Fruit fly (Drosophila melanogaster): Measurements from ENCODE around the gene lsn.

lsn gene

dm6 chr3R:21849988-21850460 lies 14.9 kb upstream of the lsn start (continued):
- peak; percentile 54 for TF ChIP-seq Camta (GFP tag; optimal IDR thresholded peaks at IDR 0.05)
- TF ChIP-seq CG30431 (GFP tag; optimal IDR thresholded peaks at IDR 0.05) = peak; percentile 47
- no peak for TF ChIP-seq Lpt (GFP tag; optimal IDR thresholded peaks at IDR 0.05)
- TF ChIP-seq CG17829 (tag; optimal IDR thresholded peaks at IDR 0.05) = peak; percentile 22
- TF ChIP-seq CG3281 (GFP tag; optimal IDR thresholded peaks at IDR 0.05) = no peak
- TF ChIP-seq ken (GFP tag; IDR thresholded peaks at IDR 0.05) = peak; percentile 64; the same call in 1 of the 3 replicates
- no peak for TF ChIP-seq onecut (GFP tag; IDR thresholded peaks at IDR 0.05)
- peak; percentile 12 for TF ChIP-seq Atf3 (GFP tag; optimal IDR thresholded peaks at IDR 0.05)
- peak; percentile 40; the same call in 1 of the 3 replicates for TF ChIP-seq dysf (GFP tag; IDR thresholded peaks at IDR 0.05)
- TF ChIP-seq CG32532 (GFP tag; IDR thresholded peaks at IDR 0.05) = 0 out of 2 replicates have a peak, but pooled peaks have one; percentile 6
- no peak for TF ChIP-seq E2f2 (GFP tag; IDR thresholded peaks at IDR 0.05)
- peak; percentile 9 for TF ChIP-seq chn (GFP tag; optimal IDR thresholded peaks at IDR 0.05)
- TF ChIP-seq sob (GFP tag; IDR thresholded peaks at IDR 0.05) = peak; percentile 53; the same call in 1 of the 2 replicates
- peak; percentile 11 for TF ChIP-seq Hr3 (GFP tag; optimal IDR thresholded peaks at IDR 0.05)
- TF ChIP-seq aop (GFP tag; IDR thresholded peaks at IDR 0.05) = no peak
- TF ChIP-seq CoRest (tag; optimal IDR thresholded peaks at IDR 0.05) = peak; percentile 55
- TF ChIP-seq Rfx (GFP tag; IDR thresholded peaks at IDR 0.05) = no peak
- peak; percentile 10 for TF ChIP-seq CG2116 (GFP tag; optimal IDR thresholded peaks at IDR 0.05)
- TF ChIP-seq Abd-B (GFP tag; optimal IDR thresholded peaks at IDR 0.05) = peak; percentile 48
- TF ChIP-seq br (optimal IDR thresholded peaks at IDR 0.05) = no peak
- TF ChIP-seq CG7357 (GFP tag; IDR thresholded peaks at IDR 0.05) = 0 out of 3 replicates have a peak, but pooled peaks have one; percentile 13
- peak; percentile 22 for TF ChIP-seq Sox100B (GFP tag; optimal IDR thresholded peaks at IDR 0.05)
- peak; percentile 7 for TF ChIP-seq CG30403 (GFP tag; optimal IDR thresholded peaks at IDR 0.05)
- no peak for TF ChIP-seq sim (GFP tag; IDR thresholded peaks at IDR 0.05)
- peak; percentile 37 to 67 for TF ChIP-seq chif (GFP tag; optimal IDR thresholded peaks at IDR 0.05)
- peak; percentile 6 for TF ChIP-seq CG17359 (tag; optimal IDR thresholded peaks at IDR 0.05)
- 0 out of 2 replicates have a peak, but pooled peaks have one; percentile 12 for TF ChIP-seq CG6272 (GFP tag; IDR thresholded peaks at IDR 0.05)
- no peak for TF ChIP-seq bigmax (GFP tag; optimal IDR thresholded peaks at IDR 0.05)
- TF ChIP-seq az2 (GFP tag; optimal IDR thresholded peaks at IDR 0.05) = peak; percentile 42
- peak; percentile 25 for TF ChIP-seq PHDP (tag; optimal IDR thresholded peaks at IDR 0.05)
- TF ChIP-seq insv (GFP tag; optimal IDR thresholded peaks at IDR 0.05) = peak in 1 of 2 experiments; percentile 7
- peak in 1 of 2 experiments; percentile 77 for TF ChIP-seq eve (GFP tag; optimal IDR thresholded peaks at IDR 0.05)
- peak; percentile 15; the same call in 1 of the 2 replicates for TF ChIP-seq HLH3B (GFP tag; IDR thresholded peaks at IDR 0.05)
- TF ChIP-seq h (optimal IDR thresholded peaks at IDR 0.05) = no peak

dm6 chr3R:21851592-21852578 lies 13.1 kb upstream of the lsn start:
- no peak for TF ChIP-seq Aef1 (GFP tag; IDR thresholded peaks at IDR 0.05)
- TF ChIP-seq ap (GFP tag; IDR thresholded peaks at IDR 0.05) = 0 out of 2 replicates have a peak, but pooled peaks have one; percentile 6
- peak; percentile 33 for TF ChIP-seq sens (GFP tag)
- peak; percentile 71 for TF ChIP-seq Ets65A (GFP tag)
- no peak for TF ChIP-seq exex (tag; optimal IDR thresholded peaks at IDR 0.05)
- TF ChIP-seq fd64A (GFP tag; optimal IDR thresholded peaks at IDR 0.05) = no peak
- no peak for TF ChIP-seq Mrtf (GFP tag; IDR thresholded peaks at IDR 0.05)
- no peak for TF ChIP-seq B-H1 (GFP tag; IDR thresholded peaks at IDR 0.05)
- no peak for TF ChIP-seq CG8924 (tag; optimal IDR thresholded peaks at IDR 0.05)
- TF ChIP-seq eve (GFP tag; optimal IDR thresholded peaks at IDR 0.05) = peak in 1 of 2 experiments; percentile 19
- TF ChIP-seq cwo (GFP tag; optimal IDR thresholded peaks at IDR 0.05) = no peak
- peak; percentile 3 for TF ChIP-seq Blimp-1 (GFP tag; optimal IDR thresholded peaks at IDR 0.05)
- no peak for TF ChIP-seq CG4328 (GFP tag; optimal IDR thresholded peaks at IDR 0.05)
- no peak for TF ChIP-seq CG11695 (GFP tag; IDR thresholded peaks at IDR 0.05)
- no peak for TF ChIP-seq CG7963 (GFP tag; IDR thresholded peaks at IDR 0.05; ENCODE audit: partially characterized antibody)
- TF ChIP-seq trh (GFP tag; optimal IDR thresholded peaks at IDR 0.05) = no peak
- TF ChIP-seq chm (GFP tag; IDR thresholded peaks at IDR 0.05) = peak; percentile 30; the same call in 1 of the 2 replicates
- no peak for TF ChIP-seq corto (GFP tag; optimal IDR thresholded peaks at IDR 0.05)
